Worm (Caenorhabditis elegans) whole organism, early embryonic: ENCODE measurements around the gene lpr-4.

Experiments
- B0310.2 ChIP-seq: sonication (generic microtip); optimal IDR thresholded peaks from 2 replicates; lab custom pipeline; 2016; ENCODE audit warnings: mild to moderate bottlenecking, missing genetic modification characterization, missing compliant biosample characterization
- F13C5.2 ChIP-seq: sonication (generic microtip); optimal IDR thresholded peaks from 2 replicates; lab custom pipeline; 2017; ENCODE audit warnings: mild to moderate bottlenecking, missing genetic modification characterization, inconsistent platforms, missing compliant biosample characterization
- aly-1 ChIP-seq: sonication (generic microtip); optimal IDR thresholded peaks from 2 replicates; lab custom pipeline; 2016; ENCODE audit warnings: missing genetic modification characterization, missing compliant biosample characterization
- ama-1 ChIP-seq: fragments of 150-350 bp; optimal IDR thresholded peaks from 2 replicates; lab custom pipeline; 2014
- ceh-13 ChIP-seq: fragments of 200-800 bp; sonication (Bioruptor generic); optimal IDR thresholded peaks from 2 replicates; lab custom pipeline; 2018; ENCODE audit warnings: mild to moderate bottlenecking, missing genetic modification characterization, missing compliant biosample characterization
- ceh-36 ChIP-seq: sonication (generic microtip); optimal IDR thresholded peaks from 2 replicates; lab custom pipeline; 2016; ENCODE audit warnings: missing genetic modification characterization, inconsistent platforms, missing compliant biosample characterization
- ets-7 ChIP-seq: sonication (generic microtip); optimal IDR thresholded peaks from 2 replicates; lab custom pipeline; 2016; ENCODE audit warnings: missing genotype, missing genetic modification characterization, missing compliant biosample characterization
- flt-1 ChIP-seq: fragments of 200-800 bp; sonication (Bioruptor generic); IDR thresholded peaks from 2 replicates; pipeline ENCODE4 v1.3.6; 2022; ENCODE audit warnings: missing genetic modification characterization, missing compliant biosample characterization
- hmbx-1 ChIP-seq: sonication (generic microtip); optimal IDR thresholded peaks from 2 replicates; lab custom pipeline; 2016; ENCODE audit warnings: mild to moderate bottlenecking, missing genetic modification characterization, missing compliant biosample characterization
- hmg-4 ChIP-seq: fragments of 200-800 bp; sonication (Bioruptor generic); optimal IDR thresholded peaks from 2 replicates; lab custom pipeline; 2018; ENCODE audit warnings: mild to moderate bottlenecking, missing genetic modification characterization, missing compliant biosample characterization
- hnd-1 ChIP-seq: sonication (generic microtip); optimal IDR thresholded peaks from 2 replicates; lab custom pipeline; 2016; ENCODE audit warnings: missing genetic modification characterization, missing compliant biosample characterization
- pes-1 ChIP-seq: fragments of 200-800 bp; sonication (Bioruptor generic); IDR thresholded peaks from 2 replicates; pipeline ENCODE4 v1.3.6; 2022; ENCODE audit warnings: missing genetic modification reagents, missing genetic modification characterization, missing compliant biosample characterization
- scrt-1 ChIP-seq: fragments of 200-800 bp; sonication (Bioruptor generic); IDR thresholded peaks from 2 replicates; pipeline ENCODE4 v1.3.6; 2022; ENCODE audit warnings: missing genetic modification characterization, missing compliant biosample characterization
- sea-1 ChIP-seq: fragments of 200-800 bp; sonication (Bioruptor generic); conservative IDR thresholded peaks from 2 replicates; pipeline ENCODE4 v1.3.6; 2022; ENCODE audit warnings: missing genetic modification characterization, missing compliant biosample characterization
- tbx-11 ChIP-seq: fragments of 200-800 bp; sonication (Bioruptor generic); IDR thresholded peaks from 2 replicates; pipeline ENCODE4 v1.3.6; 2022; ENCODE audit warnings: missing genetic modification characterization, missing compliant biosample characterization
- tbx-37 ChIP-seq: fragments of 200-800 bp; sonication (Bioruptor generic); conservative IDR thresholded peaks from 2 replicates; pipeline ENCODE4 v1.3.6; 2022; ENCODE audit warnings: missing genetic modification reagents, missing genetic modification characterization, missing compliant biosample characterization
- tra-4 ChIP-seq: sonication (generic microtip); optimal IDR thresholded peaks from 2 replicates; lab custom pipeline; 2017; ENCODE audit warnings: missing genetic modification characterization, missing compliant biosample characterization

The lpr-4 gene

ce11 chrX:11033952-11034287 is 31.0 kb upstream of the lpr-4 start:
- TF ChIP-seq tbx-11 (GFP tag; lab: Robert Waterston, UW) (no peak), tra-4 (tag; lab: Kevin White, UChicago) (no peak), ceh-36 (tag; lab: Kevin White, UChicago) (no peak), aly-1 (no peak)

- no peak for TF ChIP-seq tbx-37 (GFP tag; lab: Robert Waterston, UW)
- TF ChIP-seq ets-7 (tag; lab: Kevin White, UChicago) = no peak
- TF ChIP-seq hnd-1 (tag; lab: Kevin White, UChicago) = no peak
- TF ChIP-seq tbx-11 (GFP tag; lab: Robert Waterston, UW) = no peak
- TF ChIP-seq pes-1 = 0 out of 2 replicates have a peak, but pooled peaks have one; percentile 4
- no peak for TF ChIP-seq sea-1
- no peak for TF ChIP-seq flt-1 (GFP tag; lab: Robert Waterston, UW)
- TF ChIP-seq tra-4 (tag; lab: Kevin White, UChicago) = no peak
- peak; percentile 67 for TF ChIP-seq hmg-4 (GFP tag; lab: Kevin White, UChicago)
- no peak for TF ChIP-seq hmbx-1 (tag; lab: Kevin White, UChicago)
- no peak for TF ChIP-seq B0310.2 (tag; lab: Kevin White, UChicago)
- TF ChIP-seq scrt-1 = no peak
- TF ChIP-seq ceh-13 (GFP tag; lab: Kevin White, UChicago) = no peak
- peak; percentile 43 for TF ChIP-seq ama-1 (lab: Kevin White, UChicago)
- peak; percentile 17 for TF ChIP-seq F13C5.2 (tag; lab: Kevin White, UChicago)
- TF ChIP-seq ceh-36 (tag; lab: Kevin White, UChicago) = no peak
- no peak for TF ChIP-seq aly-1
Observed at ce11 chrX:11034430-11035117, 30.4 kb upstream of the lpr-4 start.

- TF ChIP-seq hmg-4 (GFP tag; lab: Kevin White, UChicago) = no peak
Observed at ce11 chrX:11035563-11035962, 29.4 kb upstream of the lpr-4 start.

ce11 chrX:11036114-11037087 is 28.5 kb upstream of the lpr-4 start:
- TF ChIP-seq hmg-4 (GFP tag; lab: Kevin White, UChicago) = no peak
- TF ChIP-seq tbx-37 (GFP tag; lab: Robert Waterston, UW) = no peak
- TF ChIP-seq ceh-13 (GFP tag; lab: Kevin White, UChicago) = no peak
- TF ChIP-seq tbx-11 (GFP tag; lab: Robert Waterston, UW) = no peak
- no peak for TF ChIP-seq pes-1
- TF ChIP-seq tra-4 (tag; lab: Kevin White, UChicago) = no peak
- TF ChIP-seq sea-1 = no peak
- no peak for TF ChIP-seq B0310.2 (tag; lab: Kevin White, UChicago)
- TF ChIP-seq ceh-36 (tag; lab: Kevin White, UChicago) = no peak
- TF ChIP-seq ama-1 (lab: Kevin White, UChicago) = no peak
- TF ChIP-seq hnd-1 (tag; lab: Kevin White, UChicago) = no peak
- no peak for TF ChIP-seq flt-1 (GFP tag; lab: Robert Waterston, UW)
- TF ChIP-seq F13C5.2 (tag; lab: Kevin White, UChicago) = no peak
- TF ChIP-seq hmbx-1 (tag; lab: Kevin White, UChicago) = no peak
- TF ChIP-seq aly-1 = no peak
- TF ChIP-seq ets-7 (tag; lab: Kevin White, UChicago) = no peak

ce11 chrX:11038221-11038620 is 26.7 kb upstream of the lpr-4 start:
- no peak for TF ChIP-seq tra-4 (tag; lab: Kevin White, UChicago)
- TF ChIP-seq ceh-13 (GFP tag; lab: Kevin White, UChicago) = no peak
- TF ChIP-seq ets-7 (tag; lab: Kevin White, UChicago) = no peak
- TF ChIP-seq tbx-11 (GFP tag; lab: Robert Waterston, UW) = no peak
- TF ChIP-seq sea-1 = no peak
- TF ChIP-seq B0310.2 (tag; lab: Kevin White, UChicago) = no peak
- no peak for TF ChIP-seq pes-1
- no peak for TF ChIP-seq flt-1 (GFP tag; lab: Robert Waterston, UW)
- no peak for TF ChIP-seq hnd-1 (tag; lab: Kevin White, UChicago)
- no peak for TF ChIP-seq tbx-37 (GFP tag; lab: Robert Waterston, UW)

- TF ChIP-seq tbx-11 (GFP tag; lab: Robert Waterston, UW) (no peak), hmbx-1 (tag; lab: Kevin White, UChicago) (no peak), ets-7 (tag; lab: Kevin White, UChicago) (no peak), flt-1 (GFP tag; lab: Robert Waterston, UW) (no peak), F13C5.2 (tag; lab: Kevin White, UChicago) (no peak), pes-1 (no peak), hnd-1 (tag; lab: Kevin White, UChicago) (no peak), hmg-4 (GFP tag; lab: Kevin White, UChicago) (no peak), ceh-13 (GFP tag; lab: Kevin White, UChicago) (no peak), tra-4 (tag; lab: Kevin White, UChicago) (no peak), sea-1 (no peak), aly-1 (no peak), ceh-36 (tag; lab: Kevin White, UChicago) (no peak), B0310.2 (tag; lab: Kevin White, UChicago) (no peak), ama-1 (lab: Kevin White, UChicago) (no peak), tbx-37 (GFP tag; lab: Robert Waterston, UW) (no peak), scrt-1 (no peak)
Observed at ce11 chrX:11042777-11043176, 22.1 kb upstream of the lpr-4 start, which contains the start of gene C09F12.3. Gene C09F12.3, minus strand, starts transcription at chrX:11042877.
